Worm (Caenorhabditis elegans) whole organism, L1 larva: ENCODE results near the gene oac-42.

Experiments used
- C34B4.2 ChIP-seq: sonication (generic microtip); optimal IDR thresholded peaks from 2 replicates; lab custom pipeline; 2017; ENCODE audit warnings: mild to moderate bottlenecking, missing genetic modification characterization, missing compliant biosample characterization
- ceh-63 ChIP-seq: fragments of 200-800 bp; sonication (Bioruptor generic); optimal IDR thresholded peaks from 2 replicates; lab custom pipeline; 2018; ENCODE audit warnings: mild to moderate bottlenecking, missing genetic modification characterization, missing compliant biosample characterization
- irx-1 ChIP-seq: sonication (generic microtip); optimal IDR thresholded peaks from 2 replicates; lab custom pipeline; 2016; ENCODE audit warnings: missing genetic modification characterization, missing compliant biosample characterization
- lsy-2 ChIP-seq, 2 experiments: fragments of 150-350 bp; optimal IDR thresholded peaks; 2 replicates each; lab custom pipeline; 2014; ENCODE audit warnings: missing biosample characterization in 2 of 2, missing genetic modification characterization in 2 of 2
- nhr-237 ChIP-seq: fragments of 150-350 bp; optimal IDR thresholded peaks from 2 replicates; lab custom pipeline; 2014; ENCODE audit warnings: missing biosample characterization, missing genetic modification characterization
- tbx-2 ChIP-seq: sonication (generic microtip); optimal IDR thresholded peaks from 2 replicates; lab custom pipeline; 2016; ENCODE audit warnings: missing genetic modification characterization, missing compliant biosample characterization
- tlp-1 ChIP-seq: fragments of 150-350 bp; optimal IDR thresholded peaks from 2 replicates; lab custom pipeline; 2014; ENCODE audit warnings: missing biosample characterization, missing genetic modification characterization
- unc-98 ChIP-seq: fragments of 200-800 bp; sonication (Bioruptor generic); IDR thresholded peaks from 2 replicates; pipeline ENCODE4 v1.3.6; 2022; ENCODE audit warnings: missing genetic modification characterization, missing compliant biosample characterization
- ztf-4 ChIP-seq: fragments of 150-350 bp; optimal IDR thresholded peaks from 2 replicates; lab custom pipeline; 2014; ENCODE audit warnings: missing biosample characterization, missing genetic modification characterization

DNA sequence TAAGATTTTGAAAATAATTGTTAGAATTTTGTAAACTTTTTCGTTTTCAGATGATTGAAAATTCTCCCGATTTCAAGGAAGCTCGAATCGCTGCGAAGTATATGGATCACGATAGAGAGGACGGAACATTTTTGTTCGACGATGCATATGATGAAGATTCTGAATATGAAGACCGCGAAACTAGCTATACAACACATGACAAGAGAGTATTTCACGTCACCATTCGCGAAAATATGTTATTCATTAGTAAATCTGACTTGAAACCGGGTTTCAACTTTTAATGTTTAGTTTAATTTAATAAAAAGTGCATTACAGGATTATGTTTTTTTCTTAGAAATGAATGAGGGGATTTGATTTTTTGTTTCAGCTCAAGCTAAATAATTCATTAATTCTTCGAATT, 14.2 kb downstream of the oac-42 start, which contains the start of gene str-57:
- TF ChIP-seq irx-1 (no peak), C34B4.2 (tag; lab: Kevin White, UChicago) (no peak), ztf-4 (tag; lab: Kevin White, UChicago) (no peak), nhr-237 (tag; lab: Kevin White, UChicago) (no peak), unc-98 (GFP tag; lab: Robert Waterston, UW) (no peak), tlp-1 (tag; lab: Kevin White, UChicago) (no peak), ceh-63 (no peak), tbx-2 (no peak), lsy-2 (tag; optimal IDR thresholded peaks at IDR 0.05; lab: Kevin White, UChicago) (no peak)
